Fruit fly (Drosophila melanogaster): ENCODE measurements around the gene CG14543.

Gene CG14543

dm6 chr3R:26021195-26021914 is 35.1 kb upstream of the CG14543 start (continued):
- TF ChIP-seq NK7.1 (GFP tag; optimal IDR thresholded peaks at IDR 0.05) (peak; percentile 24), CG17359 (tag; optimal IDR thresholded peaks at IDR 0.05) (peak; percentile 90), h (optimal IDR thresholded peaks at IDR 0.05) (no peak), ttk (GFP tag; IDR thresholded peaks at IDR 0.05) (peak; percentile 69), shn (GFP tag; optimal IDR thresholded peaks at IDR 0.05) (peak; percentile 73), toy (GFP tag; IDR thresholded peaks at IDR 0.05) (0 out of 2 replicates have a peak, but pooled peaks have one; percentile 46), Hmr (GFP tag; optimal IDR thresholded peaks at IDR 0.05) (peak; percentile 93), CG14860 (GFP tag; IDR thresholded peaks at IDR 0.05; ENCODE audit: partially characterized antibody) (peak; percentile 49; the same call in 2 of the 3 replicates), CG7963 (GFP tag; IDR thresholded peaks at IDR 0.05; ENCODE audit: partially characterized antibody) (no peak), Dek (tag; optimal IDR thresholded peaks at IDR 0.05) (peak; percentile 86), CG13287 (GFP tag; IDR thresholded peaks at IDR 0.05; ENCODE audit: partially characterized antibody) (no peak), CG2875 (GFP tag; optimal IDR thresholded peaks at IDR 0.05) (peak; percentile 94), pnt (GFP tag; optimal IDR thresholded peaks at IDR 0.05) (peak; percentile 76), Elba2 (GFP tag; optimal IDR thresholded peaks at IDR 0.05) (peak; percentile 47), CG13624 (GFP tag; optimal IDR thresholded peaks at IDR 0.05) (peak; percentile 88), CG12769 (tag; optimal IDR thresholded peaks at IDR 0.05) (peak; percentile 98), CG8944 (GFP tag; optimal IDR thresholded peaks at IDR 0.05) (peak; percentile 74), nom (GFP tag; optimal IDR thresholded peaks at IDR 0.05) (peak; percentile 69), CG32772 (GFP tag; IDR thresholded peaks at IDR 0.05) (peak; percentile 79), Doc3 (GFP tag; IDR thresholded peaks at IDR 0.05; ENCODE audit: partially characterized antibody) (peak; percentile 44; the same call in 2 of the 3 replicates), CG7745 (tag; optimal IDR thresholded peaks at IDR 0.05) (no peak), cas (GFP tag; IDR thresholded peaks at IDR 0.05) (0 out of 2 replicates have a peak, but pooled peaks have one; percentile 38), CG8290 (GFP tag; optimal IDR thresholded peaks at IDR 0.05) (peak; percentile 95), CG8290 (tag; optimal IDR thresholded peaks at IDR 0.05) (peak; percentile 59 to 97), mld (GFP tag; IDR thresholded peaks at IDR 0.05; ENCODE audit: partially characterized antibody) (no peak), grn (GFP tag; optimal IDR thresholded peaks at IDR 0.05) (no peak), prd (optimal IDR thresholded peaks at IDR 0.05) (no peak), prd (GFP tag; IDR thresholded peaks at IDR 0.05) (peak; percentile 89), kah (GFP tag; optimal IDR thresholded peaks at IDR 0.05) (peak; percentile 80), pros (GFP tag; optimal IDR thresholded peaks at IDR 0.05) (peak; percentile 74), CG4707 (GFP tag; optimal IDR thresholded peaks at IDR 0.05) (peak; percentile 50), CG4617 (GFP tag; optimal IDR thresholded peaks at IDR 0.05; ENCODE audit: borderline replicate concordance) (peak; percentile 88), da (GFP tag; optimal IDR thresholded peaks at IDR 0.05) (peak; percentile 87), repo (GFP tag; optimal IDR thresholded peaks at IDR 0.05) (peak; percentile 64), NC2α (GFP tag; optimal IDR thresholded peaks at IDR 0.05) (peak; percentile 62), CG42726 (GFP tag; IDR thresholded peaks at IDR 0.05; ENCODE audit: partially characterized antibody) (no peak), Tbp (GFP tag; optimal IDR thresholded peaks at IDR 0.05) (no peak), zfh2 (GFP tag; optimal IDR thresholded peaks at IDR 0.05) (peak; percentile 51), crol (GFP tag; IDR thresholded peaks at IDR 0.05) (peak; percentile 54), tna (GFP tag; IDR thresholded peaks at IDR 0.05; ENCODE audit: partially characterized antibody) (no peak), Optix (GFP tag; IDR thresholded peaks at IDR 0.05) (0 out of 3 replicates have a peak, but pooled peaks have one; percentile 36), CG10366 (GFP tag; IDR thresholded peaks at IDR 0.05) (peak; percentile 70), CG17385 (GFP tag; optimal IDR thresholded peaks at IDR 0.05) (peak; percentile 92), BtbVII (GFP tag; optimal IDR thresholded peaks at IDR 0.05) (peak; percentile 93), CG14965 (GFP tag; optimal IDR thresholded peaks at IDR 0.05; ENCODE audit: borderline replicate concordance) (no peak), Asciz (GFP tag; optimal IDR thresholded peaks at IDR 0.05) (peak; percentile 95), CG3281 (GFP tag; optimal IDR thresholded peaks at IDR 0.05) (peak; percentile 93), dan (GFP tag; IDR thresholded peaks at IDR 0.05) (no peak; the same call in 1 of the 2 replicates), disco-r (GFP tag; optimal IDR thresholded peaks at IDR 0.05) (peak; percentile 71)
